Worm (Caenorhabditis elegans) whole organism, L3 larva: ENCODE results near the gene Y41E3.19.

Source experiments
- R02D3.7 ChIP-seq: fragments of 150-350 bp; optimal IDR thresholded peaks from 2 replicates; lab custom pipeline; 2014; ENCODE audit warnings: missing biosample characterization, missing genetic modification characterization
- ZK546.5 ChIP-seq: sonication (generic microtip); optimal IDR thresholded peaks from 2 replicates; lab custom pipeline; 2017; ENCODE audit warnings: missing biosample characterization, missing genetic modification characterization
- aly-2 ChIP-seq: fragments of 150-350 bp; optimal IDR thresholded peaks from 2 replicates; lab custom pipeline; 2014; ENCODE audit warnings: missing biosample characterization, missing genetic modification characterization
- ama-1 ChIP-seq: fragments of 150-350 bp; optimal IDR thresholded peaks from 2 replicates; lab custom pipeline; 2018
- ceh-16 ChIP-seq: sonication (generic microtip); optimal IDR thresholded peaks from 2 replicates; lab custom pipeline; 2017; ENCODE audit warnings: missing biosample characterization, missing genetic modification characterization
- ceh-28 ChIP-seq: fragments of 150-350 bp; optimal IDR thresholded peaks from 2 replicates; lab custom pipeline; 2014; ENCODE audit warnings: missing biosample characterization, missing genetic modification reagents, missing genetic modification characterization
- ceh-82 ChIP-seq: fragments of 150-350 bp; optimal IDR thresholded peaks from 2 replicates; lab custom pipeline; 2014; ENCODE audit warnings: missing biosample characterization, missing genetic modification characterization
- ceh-9 ChIP-seq: sonication (generic microtip); optimal IDR thresholded peaks from 2 replicates; lab custom pipeline; 2018; ENCODE audit warnings: missing biosample characterization, missing genetic modification characterization
- daf-12 ChIP-seq: fragments of 150-350 bp; optimal IDR thresholded peaks from 2 replicates; lab custom pipeline; 2014; ENCODE audit warnings: missing biosample characterization, missing genetic modification reagents, missing genetic modification characterization
- egl-27 ChIP-seq: sonication (generic microtip); optimal IDR thresholded peaks from 4 replicates; lab custom pipeline; 2017; ENCODE audit warnings: missing biosample characterization, missing genetic modification reagents, missing genetic modification characterization
- egl-5 ChIP-seq: fragments of 150-350 bp; optimal IDR thresholded peaks from 2 replicates; lab custom pipeline; 2017; ENCODE audit warnings: missing biosample characterization, missing genetic modification reagents, missing genetic modification characterization, inconsistent platforms
- elt-1 ChIP-seq: fragments of 150-350 bp; optimal IDR thresholded peaks from 2 replicates; lab custom pipeline; 2014; ENCODE audit warnings: missing biosample characterization, missing genetic modification characterization
- elt-2 ChIP-seq: sonication (generic microtip); optimal IDR thresholded peaks from 2 replicates; lab custom pipeline; 2016; ENCODE audit warnings: missing genetic modification reagents, mild to moderate bottlenecking, missing genetic modification characterization, missing compliant biosample characterization
- elt-3 ChIP-seq, 3 experiments: fragments of 150-350 bp in 1 of 3; sonication (generic microtip) in 2 of 3; optimal IDR thresholded peaks; 2 replicates in 2 of 3; 4 replicates in 1 of 3; lab custom pipeline; 2014 to 2017; ENCODE audit warnings: missing biosample characterization in 3 of 3, missing genetic modification characterization in 3 of 3
- eor-1 ChIP-seq, 2 experiments: fragments of 150-350 bp; optimal IDR thresholded peaks; 2 replicates each; lab custom pipeline; 2014 to 2018; ENCODE audit warnings: missing biosample characterization in 2 of 2, missing genetic modification characterization in 2 of 2
- fkh-10 ChIP-seq: sonication (generic microtip); optimal IDR thresholded peaks from 2 replicates; lab custom pipeline; 2017; ENCODE audit warnings: missing biosample characterization, missing genetic modification reagents, missing genetic modification characterization
- fkh-2 ChIP-seq: fragments of 150-350 bp; optimal IDR thresholded peaks from 2 replicates; lab custom pipeline; 2014; ENCODE audit warnings: missing biosample characterization, missing genetic modification reagents, missing genetic modification characterization
- fos-1 ChIP-seq: fragments of 150-350 bp; optimal IDR thresholded peaks from 2 replicates; lab custom pipeline; 2014; ENCODE audit warnings: missing biosample characterization, missing genetic modification characterization
- hmg-11 ChIP-seq: sonication (generic microtip); optimal IDR thresholded peaks from 2 replicates; lab custom pipeline; 2016; ENCODE audit warnings: missing genetic modification characterization, missing compliant biosample characterization
- jun-1 ChIP-seq: fragments of 150-350 bp; optimal IDR thresholded peaks from 2 replicates; lab custom pipeline; 2014; ENCODE audit warnings: missing biosample characterization, missing genetic modification reagents, missing genetic modification characterization
- lin-15B ChIP-seq: fragments of 150-350 bp; optimal IDR thresholded peaks from 2 replicates; lab custom pipeline; 2014; ENCODE audit warnings: missing biosample characterization, missing genetic modification characterization
- lin-39 ChIP-seq: fragments of 150-350 bp; optimal IDR thresholded peaks from 2 replicates; lab custom pipeline; 2018; ENCODE audit warnings: missing biosample characterization, missing genetic modification reagents, missing genetic modification characterization
- lsy-12 ChIP-seq: sonication (generic microtip); optimal IDR thresholded peaks from 2 replicates; lab custom pipeline; 2016; ENCODE audit warnings: mild to moderate bottlenecking, missing genetic modification characterization, missing compliant biosample characterization
- mdl-1 ChIP-seq: fragments of 150-350 bp; optimal IDR thresholded peaks from 2 replicates; lab custom pipeline; 2014; ENCODE audit warnings: missing biosample characterization, missing genetic modification characterization
- mml-1 ChIP-seq: fragments of 150-350 bp; sonication (generic microtip); optimal IDR thresholded peaks from 3 replicates; lab custom pipeline; 2014; ENCODE audit warnings: missing biosample characterization, missing genetic modification characterization
- nfya-1 ChIP-seq: sonication (generic microtip); optimal IDR thresholded peaks from 2 replicates; lab custom pipeline; 2017; ENCODE audit warnings: missing genetic modification characterization, mild to moderate bottlenecking, missing compliant biosample characterization, antibody characterized with exemption, moderate library complexity; ENCODE audit not compliant: insufficient read depth
- nhr-11 ChIP-seq: fragments of 150-350 bp; optimal IDR thresholded peaks from 2 replicates; lab custom pipeline; 2014; ENCODE audit warnings: missing biosample characterization, missing genetic modification characterization
- nhr-12 ChIP-seq: fragments of 150-350 bp; optimal IDR thresholded peaks from 2 replicates; lab custom pipeline; 2014; ENCODE audit warnings: missing biosample characterization, missing genetic modification characterization
- nhr-23 ChIP-seq: fragments of 150-350 bp; optimal IDR thresholded peaks from 2 replicates; lab custom pipeline; 2014; ENCODE audit warnings: missing biosample characterization, missing genetic modification reagents, missing genetic modification characterization
- nhr-237 ChIP-seq: fragments of 150-350 bp; optimal IDR thresholded peaks from 2 replicates; lab custom pipeline; 2014; ENCODE audit warnings: missing biosample characterization, missing genetic modification characterization
- nhr-25 ChIP-seq: sonication (generic microtip); optimal IDR thresholded peaks from 2 replicates; lab custom pipeline; 2017; ENCODE audit warnings: missing biosample characterization, missing genetic modification characterization
- nhr-28 ChIP-seq: fragments of 150-350 bp; optimal IDR thresholded peaks from 2 replicates; lab custom pipeline; 2014; ENCODE audit warnings: missing biosample characterization, missing genetic modification characterization
- nhr-43 ChIP-seq: sonication (generic microtip); optimal IDR thresholded peaks from 2 replicates; lab custom pipeline; 2016; ENCODE audit warnings: mild to moderate bottlenecking, missing genetic modification characterization, missing compliant biosample characterization; ENCODE audit not compliant: poor library complexity, severe bottlenecking
- nhr-67 ChIP-seq: fragments of 150-350 bp; optimal IDR thresholded peaks from 2 replicates; lab custom pipeline; 2014; ENCODE audit warnings: missing biosample characterization, missing genetic modification characterization
- nhr-76 ChIP-seq: fragments of 150-350 bp; sonication (generic microtip); optimal IDR thresholded peaks from 5 replicates; lab custom pipeline; 2014; ENCODE audit warnings: missing biosample characterization, missing genetic modification characterization
- nhr-77 ChIP-seq: fragments of 150-350 bp; optimal IDR thresholded peaks from 2 replicates; lab custom pipeline; 2014; ENCODE audit warnings: missing biosample characterization, missing genetic modification characterization
- pqm-1 ChIP-seq: fragments of 150-350 bp; optimal IDR thresholded peaks from 2 replicates; lab custom pipeline; 2017; ENCODE audit warnings: missing biosample characterization, missing genetic modification characterization, inconsistent platforms
- sea-2 ChIP-seq: fragments of 150-350 bp; sonication (generic microtip); optimal IDR thresholded peaks from 4 replicates; lab custom pipeline; 2014; ENCODE audit warnings: missing biosample characterization, missing genetic modification reagents, missing genetic modification characterization
- skn-1 ChIP-seq: fragments of 150-350 bp; optimal IDR thresholded peaks from 2 replicates; lab custom pipeline; 2014; ENCODE audit warnings: missing biosample characterization, missing genetic modification characterization
- snpc-4 ChIP-seq: fragments of 150-350 bp; optimal IDR thresholded peaks from 2 replicates; lab custom pipeline; 2014; ENCODE audit warnings: missing biosample characterization, missing genetic modification characterization
- tbx-2 ChIP-seq: sonication (generic microtip); optimal IDR thresholded peaks from 2 replicates; lab custom pipeline; 2016; ENCODE audit warnings: mild to moderate bottlenecking, missing genetic modification characterization, missing compliant biosample characterization
- unc-39 ChIP-seq: sonication (generic microtip); optimal IDR thresholded peaks from 4 replicates; lab custom pipeline; 2017; ENCODE audit warnings: missing biosample characterization, missing genetic modification characterization
- unc-62 ChIP-seq: fragments of 150-350 bp; sonication (generic microtip); optimal IDR thresholded peaks from 4 replicates; lab custom pipeline; 2014; ENCODE audit warnings: missing biosample characterization, missing genetic modification reagents, missing genetic modification characterization
- zag-1 ChIP-seq: fragments of 150-350 bp; optimal IDR thresholded peaks from 2 replicates; lab custom pipeline; 2014; ENCODE audit warnings: missing biosample characterization, missing genetic modification characterization
- ztf-11 ChIP-seq: fragments of 150-350 bp; optimal IDR thresholded peaks from 2 replicates; lab custom pipeline; 2014; ENCODE audit warnings: missing biosample characterization, missing genetic modification characterization
- ztf-4 ChIP-seq: fragments of 150-350 bp; optimal IDR thresholded peaks from 2 replicates; lab custom pipeline; 2014; ENCODE audit warnings: missing biosample characterization, missing genetic modification characterization

Gene Y41E3.19

ce11 chrIV:15042159-15042936 is 13.6 kb upstream of the Y41E3.19 start:
- no peak for TF ChIP-seq nhr-28
- no peak for TF ChIP-seq ceh-9 (tag; lab: Kevin White, UChicago)
- TF ChIP-seq nhr-43 (tag; lab: Kevin White, UChicago): no peak
- TF ChIP-seq lin-15B (tag; lab: Kevin White, UChicago): no peak
- no peak for TF ChIP-seq sea-2
- no peak for TF ChIP-seq nhr-67 (tag; lab: Kevin White, UChicago)
- TF ChIP-seq hmg-11 (tag; lab: Kevin White, UChicago): no peak

- no peak for TF ChIP-seq skn-1 (tag; lab: Kevin White, UChicago)
- no peak for TF ChIP-seq R02D3.7
- no peak for TF ChIP-seq mml-1
- TF ChIP-seq egl-27 (tag; lab: Kevin White, UChicago): no peak
- TF ChIP-seq nhr-12 (tag; lab: Kevin White, UChicago): no peak
- no peak for TF ChIP-seq nhr-76
- TF ChIP-seq ztf-11 (tag; lab: Kevin White, UChicago): no peak
- TF ChIP-seq, all 47 proteins: peak for 0
Observed at ce11 chrIV:15046162-15046561, 9.8 kb upstream of the Y41E3.19 start.

- TF ChIP-seq jun-1 (no peak), zag-1 (no peak), ceh-28 (no peak), nhr-43 (tag; lab: Kevin White, UChicago) (peak; percentile 5), nhr-23 (no peak), nfya-1 (tag; lab: Kevin White, UChicago) (peak; percentile 96), nhr-76 (no peak), ceh-16 (tag; lab: Kevin White, UChicago) (no peak), egl-27 (tag; lab: Kevin White, UChicago) (no peak), ZK546.5 (tag; lab: Kevin White, UChicago) (no peak), ztf-4 (no peak), hmg-11 (tag; lab: Kevin White, UChicago) (no peak), unc-39 (no peak), elt-1 (no peak), pqm-1 (no peak), unc-62 (GFP tag; lab: Kevin White, UChicago) (no peak), lin-39 (tag; lab: Kevin White, UChicago) (no peak), fkh-2 (tag; lab: Kevin White, UChicago) (no peak), aly-2 (tag; lab: Kevin White, UChicago) (peak; percentile 76), lsy-12 (tag; lab: Kevin White, UChicago) (no peak), mdl-1 (no peak), nhr-11 (tag; lab: Kevin White, UChicago) (no peak), ztf-11 (tag; lab: Kevin White, UChicago) (no peak), skn-1 (tag; lab: Kevin White, UChicago) (no peak), fos-1 (tag; lab: Kevin White, UChicago) (no peak), elt-2 (tag; lab: Kevin White, UChicago) (no peak), R02D3.7 (peak; percentile 5), snpc-4 (tag; lab: Kevin White, UChicago) (no peak), nhr-67 (tag; lab: Kevin White, UChicago) (no peak), daf-12 (tag; lab: Kevin White, UChicago) (no peak), mml-1 (no peak), egl-5 (tag; lab: Kevin White, UChicago) (no peak), nhr-28 (no peak), tbx-2 (tag; lab: Kevin White, UChicago) (no peak), ama-1 (lab: Kevin White, UChicago) (peak; percentile 81), fkh-10 (GFP tag; lab: Kevin White, UChicago) (no peak), nhr-12 (tag; lab: Kevin White, UChicago) (no peak), nhr-237 (no peak), nhr-25 (tag; lab: Kevin White, UChicago) (no peak), lin-15B (tag; lab: Kevin White, UChicago) (peak; percentile 42), sea-2 (no peak), nhr-77 (tag; lab: Kevin White, UChicago) (no peak), elt-3 (tag; optimal IDR thresholded peaks at IDR 0.05; lab: Kevin White, UChicago) (no peak), ceh-82 (tag; lab: Kevin White, UChicago) (no peak), eor-1 (tag; optimal IDR thresholded peaks at IDR 0.05; lab: Kevin White, UChicago) (no peak)
Observed at ce11 chrIV:15049288-15050094, 6.4 kb upstream of the Y41E3.19 start.
